Worm (Caenorhabditis elegans): Measurements from ENCODE around the gene C14C11.2.
"Not testable (repeated sequence)": the region's sequence is repeated elsewhere in the genome, so short reads cannot be mapped to it uniquely, and the experiment has no call there.

Gene C14C11.2

DNA sequence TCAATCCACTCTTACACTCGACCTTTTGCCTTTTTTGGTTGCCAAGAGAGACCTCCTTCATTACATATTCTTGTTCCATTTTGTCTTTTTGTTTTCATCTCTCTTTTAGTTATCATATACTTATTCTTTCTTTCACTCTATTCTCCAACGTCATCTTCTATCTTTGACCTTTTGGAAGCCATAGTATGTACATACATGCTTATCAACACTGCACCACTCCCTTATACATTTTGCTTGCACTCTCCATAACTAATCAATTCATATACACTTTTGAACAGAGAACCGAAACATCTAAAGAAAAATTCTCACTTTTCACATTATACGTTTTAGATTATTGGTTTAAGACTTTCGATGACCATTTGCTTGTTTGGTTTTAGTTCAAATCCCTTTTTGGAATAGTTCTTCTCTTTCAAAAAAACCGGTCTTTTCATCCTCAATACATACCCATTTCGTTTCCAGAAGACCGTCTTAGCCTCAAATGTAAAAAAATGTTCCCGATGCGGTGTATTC, 6.9 kb upstream of the C14C11.2 start, which contains the start of gene hex-2:
hex-2 (plus strand) TSS at position 460 of the 510 bp plus-strand sequence.
- TF ChIP-seq elt-3 (tag; optimal IDR thresholded peaks at IDR 0.05) (no peak), nhr-23 (tag; optimal IDR thresholded peaks at IDR 0.05) (no peak), pqm-1 (tag; optimal IDR thresholded peaks at IDR 0.05) (peak; percentile 56), hmg-11 (tag; optimal IDR thresholded peaks at IDR 0.05) (no peak), daf-12 (tag; optimal IDR thresholded peaks at IDR 0.05) (no peak), elt-2 (tag; optimal IDR thresholded peaks at IDR 0.05) (peak; percentile 45), fos-1 (tag; optimal IDR thresholded peaks at IDR 0.05) (no peak), nhr-28 (tag; optimal IDR thresholded peaks at IDR 0.05) (no peak), nhr-25 (tag; optimal IDR thresholded peaks at IDR 0.05) (no peak), ceh-9 (tag; optimal IDR thresholded peaks at IDR 0.05) (no peak), pha-4 (tag; optimal IDR thresholded peaks at IDR 0.05) (peak; percentile 13)

DNA sequence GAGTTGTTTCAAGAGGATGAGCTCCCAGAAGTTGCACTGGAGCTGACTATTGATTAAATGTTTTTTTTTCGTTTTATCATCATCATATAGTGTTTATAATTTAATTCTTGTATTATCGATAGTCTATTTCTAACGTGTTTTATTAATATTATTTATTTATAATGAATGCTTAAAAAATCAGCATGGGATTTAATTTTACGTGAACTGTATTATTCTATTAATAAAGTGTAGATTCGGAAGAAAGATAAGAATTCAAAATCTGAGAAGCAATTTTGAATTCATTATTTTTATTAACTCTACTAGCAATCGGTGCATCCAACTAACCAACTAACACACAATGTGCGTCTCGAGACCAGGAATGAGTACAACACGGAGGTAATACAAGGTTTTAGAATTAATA, 2.4 kb downstream of the C14C11.2 start, which contains the start of gene C14C11.1:
C14C11.1 (plus strand) TSS at position 301 of the 400 bp plus-strand sequence.
- not testable (repeated sequence) for TF ChIP-seq nhr-25, egl-5, lin-39 (tag; optimal IDR thresholded peaks at IDR 0.05)

DNA sequence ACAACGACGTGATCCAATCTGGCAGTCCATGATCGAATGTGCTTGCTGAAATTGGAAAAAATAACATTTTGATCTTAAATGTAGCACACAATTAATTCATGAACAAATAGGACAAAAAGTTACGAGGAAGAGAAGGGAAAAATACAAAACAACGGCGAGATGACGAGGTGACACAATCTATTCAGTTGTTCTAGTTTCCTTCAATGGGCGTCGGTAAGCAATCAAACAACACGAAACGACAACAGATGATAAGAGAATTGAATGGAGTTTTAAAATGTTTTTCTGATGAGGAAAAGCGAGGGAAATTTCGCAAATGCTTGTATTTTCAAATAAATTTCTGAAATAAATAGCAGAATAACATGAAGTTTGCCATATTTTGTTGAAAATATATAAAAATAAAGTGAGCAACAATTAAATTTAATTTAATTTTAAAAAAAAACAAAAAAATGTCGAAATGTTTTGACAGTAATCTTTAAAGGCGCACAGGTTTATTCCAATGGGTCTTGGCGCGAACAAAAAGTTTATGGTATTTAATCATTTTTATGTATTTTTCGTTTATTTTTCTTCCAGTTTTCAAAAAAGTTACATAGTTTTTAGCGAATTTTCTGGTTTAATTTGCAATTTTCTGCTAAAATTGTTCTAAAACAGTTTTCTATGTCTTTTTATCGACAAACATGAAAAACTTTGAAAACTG, 5.2 kb downstream of the C14C11.2 start, which contains the start of gene C14C11.7:
C14C11.7 (minus strand) TSS at position 51 of the 694 bp plus-strand sequence.
- TF ChIP-seq sea-2 (GFP tag; optimal IDR thresholded peaks at IDR 0.05): no peak
- no peak for TF ChIP-seq ceh-82 (tag; optimal IDR thresholded peaks at IDR 0.05)
- TF ChIP-seq nhr-28 (tag; optimal IDR thresholded peaks at IDR 0.05): no peak
- TF ChIP-seq ztf-11 (tag; optimal IDR thresholded peaks at IDR 0.05): no peak
- no peak for TF ChIP-seq ceh-9 (tag; optimal IDR thresholded peaks at IDR 0.05)
- no peak for TF ChIP-seq tbx-2 (tag; optimal IDR thresholded peaks at IDR 0.05)
- TF ChIP-seq nhr-12 (tag; optimal IDR thresholded peaks at IDR 0.05): no peak
- TF ChIP-seq pqm-1 (tag; optimal IDR thresholded peaks at IDR 0.05): no peak
- TF ChIP-seq ceh-16 (tag; optimal IDR thresholded peaks at IDR 0.05): no peak
- no peak for TF ChIP-seq lin-39 (tag; optimal IDR thresholded peaks at IDR 0.05)
- no peak for TF ChIP-seq nhr-43 (tag; optimal IDR thresholded peaks at IDR 0.05; ENCODE audit: poor library complexity, severe bottlenecking)

- TF ChIP-seq hmg-11 (tag; optimal IDR thresholded peaks at IDR 0.05) (no peak), nhr-43 (tag; optimal IDR thresholded peaks at IDR 0.05; ENCODE audit: poor library complexity, severe bottlenecking) (peak; percentile 86), ceh-82 (tag; optimal IDR thresholded peaks at IDR 0.05) (no peak), daf-12 (tag; optimal IDR thresholded peaks at IDR 0.05) (no peak), lin-15B (tag; optimal IDR thresholded peaks at IDR 0.05) (no peak), zag-1 (tag; optimal IDR thresholded peaks at IDR 0.05) (no peak), nhr-77 (tag; optimal IDR thresholded peaks at IDR 0.05) (peak; percentile 64), elt-2 (tag; optimal IDR thresholded peaks at IDR 0.05) (peak; percentile 6), unc-62 (GFP tag; optimal IDR thresholded peaks at IDR 0.05) (no peak), tbx-2 (tag; optimal IDR thresholded peaks at IDR 0.05) (peak; percentile 31), eor-1 (tag; optimal IDR thresholded peaks at IDR 0.05) (no peak), ztf-4 (tag; optimal IDR thresholded peaks at IDR 0.05) (no peak), ceh-9 (tag; optimal IDR thresholded peaks at IDR 0.05) (no peak), nhr-23 (tag; optimal IDR thresholded peaks at IDR 0.05) (peak; percentile 36), lsy-12 (tag; optimal IDR thresholded peaks at IDR 0.05) (peak; percentile 71)
Observed at ce11 chrV:5667337-5667736, 6.4 kb downstream of the C14C11.2 start.

- TF ChIP-seq R02D3.7 (tag; optimal IDR thresholded peaks at IDR 0.05) (no peak), nhr-237 (tag; optimal IDR thresholded peaks at IDR 0.05) (no peak), zag-1 (tag; optimal IDR thresholded peaks at IDR 0.05) (no peak), mdl-1 (tag; optimal IDR thresholded peaks at IDR 0.05) (no peak), ceh-16 (tag; optimal IDR thresholded peaks at IDR 0.05) (no peak), eor-1 (tag; optimal IDR thresholded peaks at IDR 0.05) (no peak), nhr-77 (tag; optimal IDR thresholded peaks at IDR 0.05) (no peak), nhr-25 (tag; optimal IDR thresholded peaks at IDR 0.05) (no peak), lsy-12 (tag; optimal IDR thresholded peaks at IDR 0.05) (no peak), tbx-2 (tag; optimal IDR thresholded peaks at IDR 0.05) (no peak), ceh-28 (tag; optimal IDR thresholded peaks at IDR 0.05) (no peak), ztf-11 (tag; optimal IDR thresholded peaks at IDR 0.05) (no peak), nhr-76 (tag; optimal IDR thresholded peaks at IDR 0.05) (no peak), hmg-11 (tag; optimal IDR thresholded peaks at IDR 0.05) (no peak), fkh-10 (GFP tag; optimal IDR thresholded peaks at IDR 0.05) (no peak), ztf-4 (tag; optimal IDR thresholded peaks at IDR 0.05) (no peak), mml-1 (tag; optimal IDR thresholded peaks at IDR 0.05) (no peak)
Observed at ce11 chrV:5668968-5669367, 8.0 kb downstream of the C14C11.2 start.
